Worm (Caenorhabditis elegans) whole organism, L4/young adult: ENCODE measurements around the gene nhr-45.

Experiments
- W03F9.2 ChIP-seq: fragments of 150-350 bp; optimal IDR thresholded peaks from 2 replicates; lab custom pipeline; 2014; ENCODE audit warnings: missing biosample characterization, missing genetic modification characterization
- dao-5 ChIP-seq: sonication (generic microtip); optimal IDR thresholded peaks from 2 replicates; lab custom pipeline; 2016; ENCODE audit warnings: missing genotype, missing genetic modification characterization, moderate library complexity, missing compliant biosample characterization
- him-1 ChIP-seq: sonication (generic microtip); optimal IDR thresholded peaks from 2 replicates; lab custom pipeline; 2016; ENCODE audit warnings: missing genotype, missing genetic modification reagents, missing genetic modification characterization, missing compliant biosample characterization

ce11 chrX:4660268-4660880 lies at the start of gene nhr-45:
- TF ChIP-seq him-1 (tag; lab: Kevin White, UChicago) (no peak), W03F9.2 (tag; lab: Kevin White, UChicago) (no peak), dao-5 (tag; lab: Kevin White, UChicago) (no peak)
